Fruit fly (Drosophila melanogaster) whole organism, embryonic: ENCODE data around the gene SMSr.

Experiments used
- Abd-B ChIP-seq: fragments of 200-800 bp; sonication (Bioruptor generic); optimal IDR thresholded peaks from 2 replicates; lab custom pipeline; 2018; ENCODE audit warnings: missing biosample characterization, mild to moderate bottlenecking, missing genetic modification characterization, moderate library complexity
- B-H2 ChIP-seq: fragments of 200-800 bp; sonication (Bioruptor generic); optimal IDR thresholded peaks from 2 replicates; lab custom pipeline; 2018; ENCODE audit warnings: missing biosample characterization, mild to moderate bottlenecking, missing genetic modification characterization
- Bdp1 ChIP-seq: fragments of 200-800 bp; sonication (Bioruptor generic); optimal IDR thresholded peaks from 3 replicates; lab custom pipeline; 2016; ENCODE audit warnings: missing biosample characterization, missing genetic modification characterization
- CG14860 ChIP-seq: fragments of 200-800 bp; sonication (Bioruptor generic); IDR thresholded peaks from 3 replicates; pipeline ENCODE4 v1.3.6; 2022; ENCODE audit warnings: missing biosample characterization, missing genetic modification characterization; ENCODE audit not compliant: partially characterized antibody
- CG18599 ChIP-seq: fragments of 200-800 bp; sonication (Bioruptor generic); optimal IDR thresholded peaks from 3 replicates; lab custom pipeline; 2017; ENCODE audit warnings: missing biosample characterization, missing genetic modification characterization, mild to moderate bottlenecking, moderate library complexity, missing genetic modification reagents
- CG32772 ChIP-seq: fragments of 200-800 bp; sonication (Bioruptor generic); IDR thresholded peaks from 2 replicates; pipeline ENCODE4 v1.3.6; 2022; ENCODE audit warnings: missing biosample characterization, missing genetic modification characterization
- CG34376 ChIP-seq: fragments of 200-800 bp; sonication (Bioruptor generic); optimal IDR thresholded peaks from 2 replicates; lab custom pipeline; 2018; ENCODE audit warnings: missing biosample characterization, mild to moderate bottlenecking, missing genetic modification characterization
- CG6254 ChIP-seq: fragments of 200-800 bp; sonication (Bioruptor generic); optimal IDR thresholded peaks from 3 replicates; lab custom pipeline; 2017; ENCODE audit warnings: mild to moderate bottlenecking, missing biosample characterization, missing genetic modification reagents, missing genetic modification characterization
- Chrac-16 ChIP-seq: fragments of 200-800 bp; sonication (Bioruptor generic); optimal IDR thresholded peaks from 3 replicates; lab custom pipeline; 2016; ENCODE audit warnings: missing biosample characterization, missing genetic modification characterization
- Doc2 ChIP-seq: fragments of 200-800 bp; sonication (Bioruptor generic); IDR thresholded peaks from 2 replicates; pipeline ENCODE4 v1.3.6; 2022; ENCODE audit warnings: missing biosample characterization, missing genetic modification characterization
- ERR ChIP-seq: fragments of 200-800 bp; sonication (Bioruptor generic); optimal IDR thresholded peaks from 2 replicates; lab custom pipeline; 2016; ENCODE audit warnings: missing biosample characterization, missing genetic modification characterization
- GATAe ChIP-seq: fragments of 200-800 bp; sonication (Bioruptor generic); conservative IDR thresholded peaks from 2 replicates; pipeline ENCODE4 v1.3.6; 2022; ENCODE audit warnings: missing biosample characterization, missing genetic modification characterization
- HLH54F ChIP-seq: fragments of 200-800 bp; sonication (Bioruptor generic); optimal IDR thresholded peaks from 3 replicates; lab custom pipeline; 2016; ENCODE audit warnings: missing biosample characterization, missing genetic modification characterization
- Hey ChIP-seq: fragments of 200-800 bp; sonication (Bioruptor generic); optimal IDR thresholded peaks from 3 replicates; lab custom pipeline; 2018; ENCODE audit warnings: missing biosample characterization, mild to moderate bottlenecking, missing genetic modification characterization
- Hr78 ChIP-seq, 2 experiments: fragments of 200-800 bp in 1 of 2; fragments of >200 bp in 1 of 2; sonication (Bioruptor generic) in 1 of 2; optimal IDR thresholded peaks; 2 replicates each; lab custom pipeline; 2017 to 2019; ENCODE audit warnings: missing biosample characterization in 2 of 2, missing genetic modification characterization in 2 of 2, mild to moderate bottlenecking in 1 of 2, moderate library complexity in 1 of 2
- Lpt ChIP-seq: fragments of >200 bp; optimal IDR thresholded peaks from 2 replicates; lab custom pipeline; 2018; ENCODE audit warnings: missing biosample characterization, missing genetic modification characterization
- Poxn ChIP-seq: fragments of 200-800 bp; sonication (Bioruptor generic); IDR thresholded peaks from 2 replicates; pipeline ENCODE4 v1.3.6; 2022; ENCODE audit warnings: missing biosample characterization, missing genetic modification characterization
- Vsx1 ChIP-seq: fragments of 200-800 bp; sonication (Bioruptor generic); optimal IDR thresholded peaks from 2 replicates; lab custom pipeline; 2017; ENCODE audit warnings: missing biosample characterization, mild to moderate bottlenecking, missing genetic modification characterization, missing genetic modification reagents
- ab ChIP-seq: fragments of 200-800 bp; sonication (Bioruptor generic); optimal IDR thresholded peaks from 2 replicates; lab custom pipeline; 2016; ENCODE audit warnings: missing biosample characterization, missing genetic modification characterization
- abd-A ChIP-seq: fragments of 200-800 bp; sonication (Bioruptor generic); optimal IDR thresholded peaks from 3 replicates; lab custom pipeline; 2019; ENCODE audit warnings: missing biosample characterization, mild to moderate bottlenecking, missing genetic modification characterization, moderate library complexity
- chm ChIP-seq: fragments of 200-800 bp; sonication (Bioruptor generic); IDR thresholded peaks from 2 replicates; pipeline ENCODE4 v1.3.6; 2022; ENCODE audit warnings: missing biosample characterization, missing genetic modification characterization
- cwo ChIP-seq: fragments of 200-800 bp; sonication (Bioruptor generic); optimal IDR thresholded peaks from 3 replicates; lab custom pipeline; 2017; ENCODE audit warnings: missing biosample characterization, missing genetic modification characterization, mild to moderate bottlenecking, moderate library complexity, missing genetic modification reagents
- dan ChIP-seq: fragments of 200-800 bp; sonication (Bioruptor generic); IDR thresholded peaks from 2 replicates; pipeline ENCODE4 v1.3.6; 2022; ENCODE audit warnings: missing biosample characterization, missing genetic modification characterization
- disco-r ChIP-seq: fragments of 200-800 bp; sonication (Bioruptor generic); optimal IDR thresholded peaks from 2 replicates; lab custom pipeline; 2016; ENCODE audit warnings: missing biosample characterization, missing genetic modification characterization
- ems ChIP-seq: fragments of 200-800 bp; sonication (Bioruptor generic); optimal IDR thresholded peaks from 3 replicates; lab custom pipeline; 2016; ENCODE audit warnings: missing biosample characterization, missing genetic modification characterization
- en ChIP-seq: fragments of 200-800 bp; sonication (Bioruptor generic); optimal IDR thresholded peaks from 2 replicates; lab custom pipeline; 2016; ENCODE audit warnings: missing biosample characterization, missing genetic modification characterization
- exex ChIP-seq: fragments of 200-800 bp; sonication (Bioruptor generic); optimal IDR thresholded peaks from 4 replicates; lab custom pipeline; 2018; ENCODE audit warnings: missing biosample characterization, mild to moderate bottlenecking, missing genetic modification characterization, moderate library complexity
- grn ChIP-seq: fragments of 200-800 bp; sonication (Bioruptor generic); optimal IDR thresholded peaks from 3 replicates; lab custom pipeline; 2017; ENCODE audit warnings: missing biosample characterization, missing genetic modification characterization
- lab ChIP-seq: fragments of 200-800 bp; sonication (Bioruptor generic); optimal IDR thresholded peaks from 3 replicates; lab custom pipeline; 2017; ENCODE audit warnings: missing biosample characterization, missing genetic modification characterization, mild to moderate bottlenecking, moderate library complexity, missing genetic modification reagents
- lov ChIP-seq, 2 experiments: fragments of 200-800 bp in 1 of 2; fragments of >200 bp in 1 of 2; sonication (Bioruptor generic) in 1 of 2; IDR thresholded peaks in 1 of 2; optimal IDR thresholded peaks in 1 of 2; 2 replicates in 1 of 2; 3 replicates in 1 of 2; pipeline versions ENCODE4 v1.3.6 to Lab custom; 2017 to 2022; ENCODE audit warnings: missing biosample characterization in 1 of 2, missing genetic modification characterization in 1 of 2
- mirr ChIP-seq: fragments of 200-800 bp; sonication (Bioruptor generic); optimal IDR thresholded peaks from 3 replicates; lab custom pipeline; 2018; ENCODE audit warnings: missing biosample characterization, mild to moderate bottlenecking, missing genetic modification characterization
- sens ChIP-seq: fragments of 200-800 bp; sonication (Bioruptor generic); peaks from one replicate; lab custom pipeline; 2016; ENCODE audit warnings: missing biosample characterization, missing genetic modification characterization
- sens-2 ChIP-seq: fragments of 200-800 bp; sonication (Bioruptor generic); IDR thresholded peaks from 2 replicates; pipeline ENCODE4 v1.3.6; 2022; ENCODE audit warnings: missing biosample characterization, missing genetic modification characterization
- sug ChIP-seq: fragments of 200-800 bp; optimal IDR thresholded peaks from 2 replicates; lab custom pipeline; 2019; ENCODE audit warnings: missing biosample characterization, mild to moderate bottlenecking, missing genetic modification characterization, moderate library complexity
- unc-4 ChIP-seq: fragments of 200-800 bp; sonication (Bioruptor generic); IDR thresholded peaks from 2 replicates; pipeline ENCODE4 v1.3.6; 2022; ENCODE audit warnings: missing biosample characterization, missing genetic modification characterization; ENCODE audit not compliant: partially characterized antibody
- vnd ChIP-seq: fragments of 200-800 bp; sonication (Bioruptor generic); IDR thresholded peaks from 3 replicates; pipeline ENCODE4 v1.3.6; 2022; ENCODE audit warnings: missing biosample characterization, missing genetic modification characterization; ENCODE audit not compliant: partially characterized antibody

Gene SMSr

dm6 chr3L:7404081-7404480, 22.8 kb upstream of the SMSr start, which contains the start of gene CG8560:
Gene CG8560, minus strand, starts transcription at chr3L:7404181.
- TF ChIP-seq ab (GFP tag; lab: Kevin White, UChicago): no peak
- peak; percentile 19; the same call in 1 of the 3 replicates for TF ChIP-seq CG14860 (GFP tag; lab: Robert Waterston, UW)

DNA sequence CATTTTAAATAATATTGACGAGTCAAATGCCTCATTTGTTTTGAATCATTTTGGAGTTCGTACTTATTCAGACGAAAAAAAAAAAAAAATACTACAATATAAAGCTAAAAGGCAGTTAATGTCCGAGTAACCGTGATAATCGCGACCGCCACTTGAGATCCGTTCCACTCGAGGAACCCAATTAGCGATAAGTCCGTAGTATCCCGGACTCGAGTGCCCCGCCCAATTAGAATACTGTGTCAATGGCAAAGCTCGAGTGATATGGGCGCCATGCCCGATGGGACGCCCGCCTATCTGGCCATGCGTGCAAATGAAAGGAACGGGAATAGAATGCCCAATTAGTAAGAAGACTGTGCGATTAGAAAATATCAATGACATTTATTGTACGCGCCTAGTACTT, 20.7 kb upstream of the SMSr start:
- TF ChIP-seq Lpt (GFP tag; lab: Kevin White, UChicago) (no peak), grn (GFP tag; lab: Kevin White, UChicago) (peak; percentile 27), ERR (GFP tag; lab: Kevin White, UChicago) (no peak), GATAe (GFP tag; lab: Robert Waterston, UW) (peak; percentile 26; the same call in 1 of the 2 replicates), exex (tag; lab: Kevin White, UChicago) (peak; percentile 89), sens (GFP tag; lab: Kevin White, UChicago) (peak; percentile 21), Poxn (GFP tag; lab: Robert Waterston, UW) (no peak), sug (tag; lab: Kevin White, UChicago) (peak; percentile 46), CG18599 (peak; percentile 13), vnd (peak; percentile 52; the same call in 2 of the 3 replicates)
- TF ChIP-seq, all 482 proteins: peak for 7

dm6 chr3L:7399770-7400169, 18.5 kb upstream of the SMSr start, which contains the start of gene CG18417:
Gene CG18417, plus strand, starts transcription at chr3L:7400070.
- TF ChIP-seq exex (tag; lab: Kevin White, UChicago) (peak; percentile 13), lab (GFP tag; lab: Kevin White, UChicago) (no peak), dan (GFP tag; lab: Robert Waterston, UW) (no peak), CG6254 (no peak), ems (GFP tag; lab: Kevin White, UChicago) (no peak), disco-r (GFP tag; lab: Kevin White, UChicago) (no peak)

- TF ChIP-seq mirr (GFP tag; lab: Kevin White, UChicago) (peak; percentile 54), Abd-B (GFP tag; lab: Kevin White, UChicago) (no peak), cwo (GFP tag; lab: Kevin White, UChicago) (peak; percentile 14), CG34376 (peak; percentile 13), vnd (peak; percentile 43; the same call in 2 of the 3 replicates), sens-2 (GFP tag; lab: Robert Waterston, UW) (peak; percentile 69; the same call in 1 of the 2 replicates), B-H2 (GFP tag; lab: Kevin White, UChicago) (no peak), Vsx1 (GFP tag; lab: Kevin White, UChicago) (peak; percentile 8), Doc2 (GFP tag; lab: Robert Waterston, UW) (no peak), Hey (tag; lab: Kevin White, UChicago) (peak; percentile 64), sug (tag; lab: Kevin White, UChicago) (peak; percentile 44), exex (tag; lab: Kevin White, UChicago) (peak; percentile 94), Hr78 (GFP tag; optimal IDR thresholded peaks at IDR 0.05; lab: Kevin White, UChicago) (peak in 1 of 2 experiments; percentile 5), grn (GFP tag; lab: Kevin White, UChicago) (peak; percentile 33), GATAe (GFP tag; lab: Robert Waterston, UW) (peak; percentile 52; the same call in 1 of the 2 replicates), abd-A (tag; lab: Kevin White, UChicago) (no peak)
These were observed 16.7 kb upstream of the SMSr start, which contains the start of gene CG8562 for dm6 chr3L:7397979-7398378. Gene CG8562, plus strand, starts transcription at chr3L:7398285.

- no peak for TF ChIP-seq lov (optimal IDR thresholded peaks at IDR 0.05; lab: Kevin White, UChicago)
- TF ChIP-seq lov (GFP tag; IDR thresholded peaks at IDR 0.05; lab: Robert Waterston, UW): no peak
- TF ChIP-seq Chrac-16 (GFP tag; lab: Kevin White, UChicago): no peak
- TF ChIP-seq unc-4 (GFP tag; lab: Robert Waterston, UW): no peak
- TF ChIP-seq HLH54F: no peak
- no peak for TF ChIP-seq chm (GFP tag; lab: Robert Waterston, UW)
- no peak for TF ChIP-seq Bdp1 (GFP tag; lab: Kevin White, UChicago)
- TF ChIP-seq en (GFP tag; lab: Kevin White, UChicago): no peak
- TF ChIP-seq CG32772 (GFP tag; lab: Robert Waterston, UW): no peak
These were observed 14.8 kb upstream of the SMSr start, which contains the start of gene CG32379 for dm6 chr3L:7396055-7396454. Gene CG32379, plus strand, starts transcription at chr3L:7396355.
